Worm (Caenorhabditis elegans) whole organism, late embryonic: ENCODE measurements around the gene bcs-1.

Experiments used
- C08G9.2 ChIP-seq: sonication (generic microtip); optimal IDR thresholded peaks from 2 replicates; lab custom pipeline; 2016; ENCODE audit warnings: mild to moderate bottlenecking, missing genetic modification characterization, moderate library complexity, missing compliant biosample characterization
- F13H6.1 ChIP-seq: sonication (generic microtip); optimal IDR thresholded peaks from 2 replicates; lab custom pipeline; 2016; ENCODE audit warnings: missing genetic modification characterization, missing compliant biosample characterization
- K09A11.1 ChIP-seq: sonication (generic microtip); optimal IDR thresholded peaks from 2 replicates; lab custom pipeline; 2017; ENCODE audit warnings: antibody characterized with exemption, mild to moderate bottlenecking, missing genetic modification characterization, missing compliant biosample characterization; ENCODE audit not compliant: insufficient read depth
- T23F11.4 ChIP-seq: fragments of 200-800 bp; sonication (Bioruptor generic); optimal IDR thresholded peaks from 2 replicates; lab custom pipeline; 2018; ENCODE audit warnings: mild to moderate bottlenecking, missing genetic modification characterization, missing compliant biosample characterization
- Y22D7AL.16 ChIP-seq: sonication (generic microtip); optimal IDR thresholded peaks from 2 replicates; lab custom pipeline; 2016; ENCODE audit warnings: missing genetic modification characterization, missing compliant biosample characterization
- ama-1 ChIP-seq: fragments of 150-350 bp; optimal IDR thresholded peaks from 2 replicates; lab custom pipeline; 2014
- ceh-14 ChIP-seq: sonication (generic microtip); optimal IDR thresholded peaks from 2 replicates; lab custom pipeline; 2016; ENCODE audit warnings: missing genotype, missing genetic modification characterization, missing compliant biosample characterization
- ceh-24 ChIP-seq: sonication (generic microtip); optimal IDR thresholded peaks from 2 replicates; lab custom pipeline; 2016; ENCODE audit warnings: mild to moderate bottlenecking, missing genetic modification characterization, missing compliant biosample characterization
- ceh-31 ChIP-seq: sonication (generic microtip); optimal IDR thresholded peaks from 2 replicates; lab custom pipeline; 2016; ENCODE audit warnings: missing genetic modification characterization, missing compliant biosample characterization
- ceh-45 ChIP-seq: fragments of 200-800 bp; sonication (Bioruptor generic); IDR thresholded peaks from 2 replicates; pipeline ENCODE4 v1.3.6; 2022; ENCODE audit warnings: missing genetic modification reagents, missing genetic modification characterization, missing compliant biosample characterization
- ceh-6 ChIP-seq: fragments of 200-800 bp; sonication (Bioruptor generic); optimal IDR thresholded peaks from 2 replicates; lab custom pipeline; 2018; ENCODE audit warnings: mild to moderate bottlenecking, missing genetic modification characterization, missing compliant biosample characterization
- elt-4 ChIP-seq: sonication (generic microtip); optimal IDR thresholded peaks from 2 replicates; lab custom pipeline; 2016; ENCODE audit warnings: missing genetic modification characterization, missing compliant biosample characterization
- fax-1 ChIP-seq: sonication (generic microtip); optimal IDR thresholded peaks from 2 replicates; lab custom pipeline; 2016; ENCODE audit warnings: missing genotype, missing genetic modification characterization, missing compliant biosample characterization
- fkh-6 ChIP-seq: sonication (generic microtip); optimal IDR thresholded peaks from 2 replicates; lab custom pipeline; 2016; ENCODE audit warnings: missing genetic modification characterization, missing compliant biosample characterization
- hlh-8 ChIP-seq: sonication (generic microtip); optimal IDR thresholded peaks from 2 replicates; lab custom pipeline; 2016; ENCODE audit warnings: missing genotype, missing genetic modification characterization, missing compliant biosample characterization
- lim-6 ChIP-seq: sonication (generic microtip); optimal IDR thresholded peaks from 2 replicates; lab custom pipeline; 2016; ENCODE audit warnings: missing genetic modification characterization, missing compliant biosample characterization
- mec-3 ChIP-seq: sonication (generic microtip); optimal IDR thresholded peaks from 2 replicates; lab custom pipeline; 2016; ENCODE audit warnings: borderline replicate concordance, missing genetic modification characterization, missing compliant biosample characterization
- nhr-232 ChIP-seq: sonication (generic microtip); optimal IDR thresholded peaks from 2 replicates; lab custom pipeline; 2016; ENCODE audit warnings: missing genetic modification characterization, missing compliant biosample characterization
- npax-4 ChIP-seq: sonication (generic microtip); optimal IDR thresholded peaks from 2 replicates; lab custom pipeline; 2016; ENCODE audit warnings: missing genetic modification characterization, missing compliant biosample characterization
- pag-3 ChIP-seq: sonication (generic microtip); optimal IDR thresholded peaks from 2 replicates; lab custom pipeline; 2016; ENCODE audit warnings: missing compliant biosample characterization, missing genetic modification characterization, borderline replicate concordance
- pat-9 ChIP-seq: fragments of 200-800 bp; sonication (Bioruptor generic); optimal IDR thresholded peaks from 2 replicates; lab custom pipeline; 2018; ENCODE audit warnings: mild to moderate bottlenecking, missing genetic modification characterization, moderate library complexity, missing compliant biosample characterization
- pax-1 ChIP-seq: fragments of 150-350 bp; optimal IDR thresholded peaks from 2 replicates; lab custom pipeline; 2014; ENCODE audit warnings: missing biosample characterization, missing genetic modification characterization
- pha-2 ChIP-seq: sonication (generic microtip); optimal IDR thresholded peaks from 2 replicates; lab custom pipeline; 2017; ENCODE audit warnings: mild to moderate bottlenecking, missing genetic modification characterization, missing compliant biosample characterization
- pros-1 ChIP-seq: fragments of 150-350 bp; optimal IDR thresholded peaks from 2 replicates; lab custom pipeline; 2014; ENCODE audit warnings: missing biosample characterization, missing genetic modification reagents, missing genetic modification characterization
- ref-2 ChIP-seq: sonication (generic microtip); optimal IDR thresholded peaks from 2 replicates; lab custom pipeline; 2016; ENCODE audit warnings: missing genetic modification characterization, missing compliant biosample characterization
- rnt-1 ChIP-seq: sonication (generic microtip); optimal IDR thresholded peaks from 2 replicates; lab custom pipeline; 2016; ENCODE audit warnings: missing genetic modification characterization, missing compliant biosample characterization
- sox-4 ChIP-seq: sonication (generic microtip); optimal IDR thresholded peaks from 2 replicates; lab custom pipeline; 2017; ENCODE audit warnings: mild to moderate bottlenecking, missing genetic modification characterization, inconsistent platforms, missing compliant biosample characterization
- tbx-7 ChIP-seq: sonication (generic microtip); optimal IDR thresholded peaks from 2 replicates; lab custom pipeline; 2016; ENCODE audit warnings: missing genotype, missing genetic modification characterization, missing compliant biosample characterization
- unc-3 ChIP-seq, 2 experiments: fragments of 200-800 bp in 1 of 2; sonication (Bioruptor generic) in 1 of 2; sonication (generic microtip) in 1 of 2; conservative IDR thresholded peaks in 1 of 2; optimal IDR thresholded peaks in 1 of 2; 2 replicates each; pipeline versions ENCODE4 v1.3.6 to Lab custom; 2016 to 2022; ENCODE audit warnings: missing compliant biosample characterization in 2 of 2, missing genetic modification characterization in 2 of 2, missing genetic modification reagents in 1 of 2
- zip-5 ChIP-seq: sonication (generic microtip); optimal IDR thresholded peaks from 2 replicates; lab custom pipeline; 2016; ENCODE audit warnings: missing genetic modification characterization, missing compliant biosample characterization

bcs-1 gene

DNA sequence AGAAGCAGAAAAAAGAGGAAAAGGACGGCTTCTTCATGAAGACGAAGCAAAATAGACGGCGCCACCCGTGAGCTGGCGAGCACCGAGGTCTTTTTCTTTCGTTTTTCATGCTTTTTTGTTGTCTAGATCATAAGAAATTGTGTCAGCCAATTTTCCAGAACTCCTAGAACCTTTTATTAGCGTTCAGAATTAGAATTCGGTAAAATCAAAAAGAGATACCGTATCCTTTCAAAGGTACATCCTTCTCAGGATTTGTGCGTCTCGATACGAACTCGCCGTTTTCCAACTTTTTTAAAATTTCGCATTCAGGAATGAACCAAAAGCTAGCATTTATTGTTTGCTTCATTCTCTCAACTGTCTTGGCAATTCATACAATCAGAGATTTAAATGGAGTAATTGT, 2.2 kb downstream of the bcs-1 start, which contains the start of gene F54C9.7:
TSS of gene F54C9.7 (plus strand) at position 301 of the 400 bp plus-strand sequence.
- TF ChIP-seq elt-4 (tag; lab: Kevin White, UChicago) = no peak
- no peak for TF ChIP-seq F13H6.1 (tag; lab: Kevin White, UChicago)
- TF ChIP-seq ref-2 = no peak
- TF ChIP-seq ceh-45 (GFP tag; lab: Robert Waterston, UW) = no peak
- no peak for TF ChIP-seq pat-9 (tag; lab: Kevin White, UChicago)
- TF ChIP-seq fkh-6 (tag; lab: Kevin White, UChicago) = no peak
- no peak for TF ChIP-seq sox-4 (tag; lab: Kevin White, UChicago)
- no peak for TF ChIP-seq ceh-6
- TF ChIP-seq mec-3 (tag; lab: Kevin White, UChicago) = no peak
- TF ChIP-seq zip-5 (tag; lab: Kevin White, UChicago) = no peak
- no peak for TF ChIP-seq ceh-31 (tag; lab: Kevin White, UChicago)

DNA sequence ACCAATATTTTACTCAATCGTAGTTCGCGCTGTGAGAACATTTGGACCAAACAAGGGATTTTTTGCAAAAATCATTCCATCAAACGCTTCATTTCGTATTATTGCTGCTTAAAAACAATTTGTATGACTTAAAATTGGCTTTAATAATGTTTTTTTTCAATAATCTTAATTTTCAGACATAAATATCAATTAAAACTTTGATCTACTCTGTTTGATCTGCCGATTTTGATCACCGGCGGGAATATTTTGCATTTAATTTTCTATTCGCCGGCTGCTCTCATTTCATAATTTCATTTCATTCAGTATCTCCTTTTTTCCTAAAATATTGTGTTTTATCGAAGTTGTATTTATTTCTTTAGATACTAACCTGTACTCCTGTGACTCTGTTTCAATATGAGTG, 4.3 kb downstream of the bcs-1 start, which contains the start of gene puf-5:
TSS of gene puf-5 (plus strand) at position 358 of the 400 bp plus-strand sequence.
- no peak for TF ChIP-seq ceh-6
- TF ChIP-seq npax-4 (tag; lab: Kevin White, UChicago) = no peak
- no peak for TF ChIP-seq fax-1 (tag; lab: Kevin White, UChicago)
- TF ChIP-seq ceh-24 (tag; lab: Kevin White, UChicago) = no peak
- no peak for TF ChIP-seq ceh-14 (tag; lab: Kevin White, UChicago)
- no peak for TF ChIP-seq ama-1 (lab: Kevin White, UChicago)
- no peak for TF ChIP-seq nhr-232
- TF ChIP-seq unc-3 (GFP tag; conservative IDR thresholded peaks at IDR 0.05; lab: Robert Waterston, UW) = no peak
- TF ChIP-seq unc-3 (tag; optimal IDR thresholded peaks at IDR 0.05; lab: Kevin White, UChicago) = no peak

DNA sequence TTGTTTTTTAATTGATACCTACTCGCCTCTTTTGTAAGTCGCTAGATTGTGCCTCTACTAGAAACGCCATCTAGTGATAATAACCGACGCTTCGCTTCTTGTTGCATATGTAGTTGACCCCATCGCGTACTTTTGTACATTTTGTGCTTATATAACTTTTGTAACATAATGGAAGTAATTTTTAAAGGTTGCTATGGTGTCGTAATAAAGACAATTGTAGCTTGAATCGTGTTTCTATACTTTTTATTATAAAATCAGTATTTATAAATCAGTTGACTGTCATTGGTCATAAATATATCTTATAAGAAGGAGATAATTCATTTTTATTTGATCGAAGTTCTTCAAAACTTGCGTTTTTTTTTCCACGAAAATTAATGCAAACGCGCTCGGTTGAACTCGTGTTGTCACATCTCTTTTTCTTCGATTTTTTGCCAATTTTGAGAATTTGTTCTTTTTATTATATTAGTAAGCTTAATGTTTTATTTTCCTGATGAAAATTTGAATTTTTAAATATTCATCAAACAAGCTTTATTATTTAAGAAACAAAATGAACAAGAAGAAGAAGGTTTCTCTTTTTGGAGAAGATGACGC, 6.7 kb downstream of the bcs-1 start, which contains the start of gene F54C9.9:
TSS of gene F54C9.9 (plus strand) at position 541 of the 591 bp plus-strand sequence.
- TF ChIP-seq lim-6 (no peak), ceh-24 (tag; lab: Kevin White, UChicago) (no peak), rnt-1 (tag; lab: Kevin White, UChicago) (no peak), T23F11.4 (GFP tag; lab: Kevin White, UChicago) (no peak), K09A11.1 (tag; lab: Kevin White, UChicago) (no peak), F13H6.1 (tag; lab: Kevin White, UChicago) (no peak), elt-4 (tag; lab: Kevin White, UChicago) (no peak)

DNA sequence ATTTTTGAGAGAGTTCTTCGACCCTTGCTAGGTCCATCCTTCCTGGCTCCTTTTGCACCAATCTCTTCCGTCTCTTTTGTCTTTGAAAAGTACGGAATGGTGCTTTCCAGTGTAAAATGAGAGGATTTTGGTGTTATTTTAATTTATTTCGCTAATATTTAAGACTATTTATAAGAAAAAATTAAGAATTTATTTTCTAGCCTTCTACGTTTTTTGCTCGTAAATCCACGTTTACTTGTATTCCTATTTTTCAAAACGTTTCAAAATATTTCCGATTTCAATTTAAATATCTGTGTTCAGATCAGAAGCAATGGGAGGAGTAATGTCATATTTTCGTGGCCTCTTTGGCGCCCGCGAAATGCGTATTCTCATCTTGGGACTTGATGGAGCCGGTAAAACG, 10.8 kb downstream of the bcs-1 start, which contains the start of gene arl-1:
TSS of gene arl-1 (plus strand) at position 301 of the 400 bp plus-strand sequence.
- TF ChIP-seq pax-1 (tag; lab: Kevin White, UChicago) = no peak
- no peak for TF ChIP-seq C08G9.2
- no peak for TF ChIP-seq Y22D7AL.16 (tag; lab: Kevin White, UChicago)
- no peak for TF ChIP-seq tbx-7 (tag; lab: Kevin White, UChicago)
- TF ChIP-seq pros-1 (tag; lab: Kevin White, UChicago) = no peak

DNA sequence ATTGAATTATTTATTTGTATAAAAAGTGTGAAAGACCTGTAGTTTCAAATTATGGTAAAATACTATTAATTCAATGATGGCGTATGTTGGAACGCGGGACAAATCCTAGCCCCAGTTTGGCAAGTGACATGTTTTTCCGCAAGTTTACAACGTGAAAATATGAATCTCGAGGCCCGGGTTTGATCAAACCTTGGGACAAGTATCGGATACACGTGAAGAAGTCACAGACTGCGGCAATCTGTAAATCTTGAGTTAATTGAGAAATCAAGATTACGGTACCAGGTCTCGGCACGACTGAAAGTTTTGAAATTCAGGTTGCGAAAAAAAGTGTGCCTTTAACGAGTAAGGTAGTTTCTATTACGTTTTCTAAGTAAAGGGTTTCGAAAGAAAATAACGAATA, 12.2 kb downstream of the bcs-1 start:
- no peak for TF ChIP-seq pha-2 (tag; lab: Kevin White, UChicago)
- TF ChIP-seq hlh-8 (tag; lab: Kevin White, UChicago) = no peak
- no peak for TF ChIP-seq npax-4 (tag; lab: Kevin White, UChicago)
- TF ChIP-seq pag-3 (tag; lab: Kevin White, UChicago) = no peak
- TF ChIP-seq ama-1 (lab: Kevin White, UChicago) = peak; percentile 33
- TF ChIP-seq, all 69 proteins: peak for 1
